Fruit fly (Drosophila melanogaster): Measurements from ENCODE around the gene CG34177.

CG34177 gene

DNA sequence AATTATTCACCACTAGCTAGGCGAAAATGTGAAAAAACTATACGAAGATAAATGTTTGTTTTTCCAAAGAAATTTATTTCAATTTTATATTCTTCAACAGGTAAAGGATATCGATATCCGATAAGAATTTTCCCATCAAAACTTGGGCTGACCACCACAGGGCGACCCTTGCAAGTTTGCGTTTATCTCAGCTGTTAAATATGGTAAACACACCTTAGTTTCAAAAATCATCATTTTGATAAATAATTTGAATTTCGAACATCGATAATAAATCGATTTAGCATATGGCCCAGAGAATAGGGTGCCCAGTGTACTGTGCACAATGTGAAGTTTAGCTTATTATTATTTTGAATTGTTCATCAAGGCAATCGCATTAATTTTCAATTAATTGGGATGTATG, 29.6 kb downstream of the CG34177 start, which contains the start of the genes CG15443 and Paris (continued):
- TF ChIP-seq pfk (GFP tag; optimal IDR thresholded peaks at IDR 0.05) = peak; percentile 36
- TF ChIP-seq nmo (GFP tag; optimal IDR thresholded peaks at IDR 0.05) = peak; percentile 21
- TF ChIP-seq CG17568 (GFP tag; optimal IDR thresholded peaks at IDR 0.05) = no peak
- peak; percentile 31; the same call in 1 of the 2 replicates for TF ChIP-seq Rfx (GFP tag; IDR thresholded peaks at IDR 0.05)
- TF ChIP-seq CG17612 (GFP tag; IDR thresholded peaks at IDR 0.05) = no peak
- TF ChIP-seq aop (GFP tag; IDR thresholded peaks at IDR 0.05) = no peak
- TF ChIP-seq Myb (GFP tag; optimal IDR thresholded peaks at IDR 0.05) = peak; percentile 29
- TF ChIP-seq peb (GFP tag; IDR thresholded peaks at IDR 0.05) = no peak
- peak; percentile 11 to 18 for TF ChIP-seq Hr51 (GFP tag; optimal IDR thresholded peaks at IDR 0.05)
- TF ChIP-seq CG7786 (GFP tag; optimal IDR thresholded peaks at IDR 0.05) = no peak
- TF ChIP-seq otp (GFP tag; IDR thresholded peaks at IDR 0.05) = peak; percentile 25; the same call in 1 of the 3 replicates
- peak; percentile 69 for TF ChIP-seq unc-4 (GFP tag; IDR thresholded peaks at IDR 0.05; ENCODE audit: partially characterized antibody)
- peak; percentile 73 for TF ChIP-seq Scr (GFP tag; IDR thresholded peaks at IDR 0.05; ENCODE audit: partially characterized antibody)
- TF ChIP-seq onecut (GFP tag; IDR thresholded peaks at IDR 0.05) = 0 out of 2 replicates have a peak, but pooled peaks have one; percentile 31
- TF ChIP-seq sisA (GFP tag; IDR thresholded peaks at IDR 0.05) = no peak

DNA sequence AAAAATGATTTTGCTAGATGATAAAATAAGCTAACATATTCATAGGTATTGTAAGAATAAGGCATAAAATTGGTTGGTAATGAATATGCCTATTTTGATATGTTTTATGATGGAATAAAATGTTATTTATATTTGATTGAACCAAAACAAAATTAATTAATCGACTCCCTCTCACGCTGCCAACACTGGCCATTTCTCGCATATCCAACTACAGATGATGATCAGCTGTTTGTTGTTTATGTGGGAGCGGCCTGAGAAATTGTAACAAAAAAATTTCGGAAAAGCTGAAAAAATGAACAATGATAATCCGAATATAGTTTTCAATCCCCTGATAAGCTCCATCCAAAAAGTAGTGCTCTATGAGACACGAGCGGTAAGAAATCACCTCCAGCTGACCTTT, 31.2 kb downstream of the CG34177 start, which contains the start of gene FIG4:
TSS of gene FIG4 (plus strand) at position 229 of the 400 bp plus-strand sequence.
- TF ChIP-seq CG10147 (GFP tag; optimal IDR thresholded peaks at IDR 0.05) (peak; percentile 9), CG34376 (GFP tag; optimal IDR thresholded peaks at IDR 0.05) (peak; percentile 3), row (GFP tag; IDR thresholded peaks at IDR 0.05) (peak; percentile 76), vvl (GFP tag; IDR thresholded peaks at IDR 0.05) (no peak), Hr78 (GFP tag; optimal IDR thresholded peaks at IDR 0.05) (no peak), NfI (GFP tag; optimal IDR thresholded peaks at IDR 0.05) (no peak), hbn (GFP tag; IDR thresholded peaks at IDR 0.05; ENCODE audit: partially characterized antibody) (peak; percentile 83), jigr1 (GFP tag; IDR thresholded peaks at IDR 0.05) (no peak), CG17802 (tag; optimal IDR thresholded peaks at IDR 0.05) (no peak), CG4707 (GFP tag; optimal IDR thresholded peaks at IDR 0.05) (no peak), sd (tag; optimal IDR thresholded peaks at IDR 0.05) (peak; percentile 68), CG1529 (GFP tag; optimal IDR thresholded peaks at IDR 0.05) (no peak), kni (GFP tag; optimal IDR thresholded peaks at IDR 0.05) (peak; percentile 10), CG17361 (GFP tag; IDR thresholded peaks at IDR 0.05) (no peak), Nf-YA (GFP tag; IDR thresholded peaks at IDR 0.05) (no peak), zen2 (GFP tag; IDR thresholded peaks at IDR 0.05; ENCODE audit: partially characterized antibody) (peak; percentile 89), toy (GFP tag; IDR thresholded peaks at IDR 0.05) (no peak), CG12155 (GFP tag; optimal IDR thresholded peaks at IDR 0.05) (no peak), tio (GFP tag; optimal IDR thresholded peaks at IDR 0.05) (no peak), vnd (GFP tag; IDR thresholded peaks at IDR 0.05; ENCODE audit: partially characterized antibody) (0 out of 3 replicates have a peak, but pooled peaks have one; percentile 23), CG12391 (tag; optimal IDR thresholded peaks at IDR 0.05) (peak; percentile 7), crp (GFP tag; optimal IDR thresholded peaks at IDR 0.05) (peak; percentile 80 to 94), CG13424 (tag; optimal IDR thresholded peaks at IDR 0.05) (no peak), CG10565 (GFP tag; optimal IDR thresholded peaks at IDR 0.05) (no peak), grau (tag; optimal IDR thresholded peaks at IDR 0.05) (peak; percentile 10), ap (GFP tag; IDR thresholded peaks at IDR 0.05) (no peak), CG8944 (GFP tag; optimal IDR thresholded peaks at IDR 0.05) (no peak), sna (GFP tag; IDR thresholded peaks at IDR 0.05; ENCODE audit: partially characterized antibody) (peak; percentile 84), CG33557 (GFP tag; optimal IDR thresholded peaks at IDR 0.05) (no peak), CG2129 (GFP tag; IDR thresholded peaks at IDR 0.05; ENCODE audit: partially characterized antibody) (peak; percentile 82), fd64A (GFP tag; optimal IDR thresholded peaks at IDR 0.05) (no peak), Six4 (GFP tag; optimal IDR thresholded peaks at IDR 0.05) (no peak), maf-S (GFP tag; optimal IDR thresholded peaks at IDR 0.05) (no peak), ash1 (GFP tag; optimal IDR thresholded peaks at IDR 0.05) (no peak)

Measured in whole organism, embryonic.